Worm (Caenorhabditis elegans): Measurements from ENCODE around the gene bcmo-2.

DNA sequence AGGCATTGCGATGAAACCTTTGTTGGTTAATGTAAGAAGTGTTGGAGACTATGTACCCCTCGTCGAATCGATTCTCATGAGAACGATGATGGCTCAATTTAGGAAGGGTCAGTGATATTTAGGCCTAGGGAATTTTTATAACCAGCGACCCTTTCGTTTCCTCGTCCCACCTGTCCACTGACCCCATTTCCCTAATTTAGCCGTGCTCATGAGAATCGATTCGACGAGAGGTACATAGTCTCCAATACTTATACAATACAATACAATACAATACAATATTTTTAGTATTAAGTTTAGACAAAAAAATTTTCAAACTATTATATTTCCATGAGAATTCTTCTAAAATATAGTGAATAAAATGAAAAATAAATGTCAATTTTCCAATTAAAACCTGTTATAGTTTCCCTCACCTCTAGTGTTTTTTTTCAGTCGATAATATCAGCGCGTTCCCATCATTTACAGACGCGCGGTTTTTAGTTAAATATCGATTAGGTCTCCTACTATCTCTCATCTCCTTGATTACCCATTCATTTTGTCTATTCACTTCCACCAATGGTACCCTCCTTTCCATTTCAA lies 3.9 kb downstream of the bcmo-2 start, which contains the start of the genes F53C3.11 and fbxb-103:
- TF ChIP-seq skn-1 (tag; optimal IDR thresholded peaks at IDR 0.05) = no peak
- no peak for TF ChIP-seq blmp-1 (tag; optimal IDR thresholded peaks at IDR 0.05; ENCODE audit: insufficient read depth)
